Fruit fly (Drosophila melanogaster) whole organism, pupa: ENCODE data around the gene Gr66a.

Experiments
- CG10348 ChIP-seq: fragments of 200-800 bp; sonication (Bioruptor generic); IDR thresholded peaks from 2 replicates; pipeline ENCODE4 v1.3.6; 2022; ENCODE audit warnings: missing biosample characterization, missing genetic modification characterization
- CG12605 ChIP-seq: fragments of 200-800 bp; sonication (Bioruptor generic); IDR thresholded peaks from 2 replicates; pipeline ENCODE4 v1.3.6; 2022; ENCODE audit warnings: missing biosample characterization, missing genetic modification characterization
- CG13204 ChIP-seq: fragments of 200-800 bp; sonication (Bioruptor generic); optimal IDR thresholded peaks from 2 replicates; lab custom pipeline; 2018; ENCODE audit warnings: missing biosample characterization, mild to moderate bottlenecking, missing genetic modification characterization, moderate library complexity
- CG14655 ChIP-seq: fragments of 200-800 bp; sonication (Bioruptor generic); optimal IDR thresholded peaks from 3 replicates; lab custom pipeline; 2017; ENCODE audit warnings: mild to moderate bottlenecking, missing biosample characterization, missing genetic modification reagents, missing genetic modification characterization
- CG15710 ChIP-seq: fragments of 200-800 bp; sonication (Bioruptor generic); optimal IDR thresholded peaks from 2 replicates; lab custom pipeline; 2018; ENCODE audit warnings: missing biosample characterization, mild to moderate bottlenecking, missing genetic modification characterization, moderate library complexity
- CG17806 ChIP-seq: fragments of 200-800 bp; sonication (Bioruptor generic); optimal IDR thresholded peaks from 2 replicates; lab custom pipeline; 2018; ENCODE audit warnings: missing biosample characterization, mild to moderate bottlenecking, missing genetic modification characterization, moderate library complexity
- CG32121 ChIP-seq: fragments of 200-800 bp; sonication (Bioruptor generic); IDR thresholded peaks from 2 replicates; pipeline ENCODE4 v1.3.6; 2022; ENCODE audit warnings: missing biosample characterization, missing genetic modification characterization
- CG34367 ChIP-seq: fragments of 200-800 bp; sonication (Bioruptor generic); optimal IDR thresholded peaks from 2 replicates; lab custom pipeline; 2018; ENCODE audit warnings: missing biosample characterization, mild to moderate bottlenecking, missing genetic modification characterization
- CG4496 ChIP-seq: fragments of 200-800 bp; sonication (Bioruptor generic); IDR thresholded peaks from 3 replicates; pipeline ENCODE4 v1.3.6; 2022; ENCODE audit warnings: missing biosample characterization, missing genetic modification characterization
- CG8159 ChIP-seq: fragments of 200-800 bp; sonication (Bioruptor generic); optimal IDR thresholded peaks from 3 replicates; lab custom pipeline; 2018; ENCODE audit warnings: missing biosample characterization, mild to moderate bottlenecking, missing genetic modification characterization, moderate library complexity
- CG8301 ChIP-seq: fragments of 200-800 bp; sonication (Bioruptor generic); optimal IDR thresholded peaks from 2 replicates; lab custom pipeline; 2018; ENCODE audit warnings: missing biosample characterization, mild to moderate bottlenecking, missing genetic modification characterization
- CG9948 ChIP-seq: fragments of 200-800 bp; sonication (Bioruptor generic); optimal IDR thresholded peaks from 2 replicates; lab custom pipeline; 2018; ENCODE audit warnings: missing biosample characterization, mild to moderate bottlenecking, missing genetic modification characterization, moderate library complexity
- D1 ChIP-seq: fragments of 200-800 bp; sonication (Bioruptor generic); optimal IDR thresholded peaks from 2 replicates; lab custom pipeline; 2018; ENCODE audit warnings: missing biosample characterization, mild to moderate bottlenecking, missing genetic modification characterization, moderate library complexity
- EcR ChIP-seq: fragments of 200-800 bp; sonication (Bioruptor generic); optimal IDR thresholded peaks from 3 replicates; lab custom pipeline; 2019; ENCODE audit warnings: missing biosample characterization, missing genetic modification characterization, mild to moderate bottlenecking, moderate library complexity, missing genetic modification reagents
- Ets98B ChIP-seq: fragments of 200-800 bp; sonication (Bioruptor generic); IDR thresholded peaks from 2 replicates; pipeline ENCODE4 v1.3.6; 2022; ENCODE audit warnings: missing biosample characterization, missing genetic modification characterization
- Pif1A ChIP-seq: fragments of 200-800 bp; sonication (Bioruptor generic); optimal IDR thresholded peaks from 3 replicates; lab custom pipeline; 2016; ENCODE audit warnings: missing biosample characterization, missing genetic modification characterization
- Pif1B ChIP-seq: fragments of 200-800 bp; sonication (Bioruptor generic); optimal IDR thresholded peaks from 3 replicates; lab custom pipeline; 2016; ENCODE audit warnings: missing biosample characterization, missing genetic modification characterization
- Snoo ChIP-seq: fragments of 200-800 bp; sonication (Bioruptor generic); optimal IDR thresholded peaks from 3 replicates; lab custom pipeline; 2017; ENCODE audit warnings: missing biosample characterization, mild to moderate bottlenecking, missing genetic modification characterization, inconsistent platforms
- fd96Ca ChIP-seq: fragments of 200-800 bp; sonication (Bioruptor generic); IDR thresholded peaks from 3 replicates; pipeline ENCODE4 v1.3.6; 2022; ENCODE audit warnings: missing biosample characterization, missing genetic modification characterization
- gl ChIP-seq: fragments of 200-800 bp; sonication (Bioruptor generic); optimal IDR thresholded peaks from 2 replicates; lab custom pipeline; 2018; ENCODE audit warnings: missing biosample characterization, mild to moderate bottlenecking, missing genetic modification characterization
- rn ChIP-seq: fragments of 200-800 bp; sonication (Bioruptor generic); IDR thresholded peaks from 2 replicates; pipeline ENCODE4 v1.3.6; 2022; ENCODE audit warnings: missing biosample characterization, missing genetic modification characterization

Gr66a gene

DNA sequence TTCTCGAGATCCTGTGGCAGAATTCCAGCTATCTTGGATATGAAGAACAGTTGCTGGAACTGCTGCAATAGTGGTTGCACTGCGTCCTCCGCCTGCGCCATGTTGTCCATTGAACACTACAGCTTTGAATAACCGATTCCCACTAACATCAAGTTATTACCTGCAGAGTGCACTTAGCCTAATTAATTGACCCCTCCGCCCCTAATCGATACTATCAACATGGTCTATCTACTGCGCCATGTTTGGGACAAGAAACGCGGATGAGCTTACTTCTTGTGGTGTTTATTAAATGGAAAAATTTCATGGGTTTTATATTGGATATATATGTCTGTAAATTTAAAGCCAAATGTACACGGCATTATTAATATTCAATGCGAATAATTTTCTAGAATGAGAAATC lies at the start of gene Gr66a:
TSS of gene Gr66a (minus strand) at position 101 of the 400 bp plus-strand sequence.
- no peak for TF ChIP-seq CG4496 (GFP tag; lab: Robert Waterston, UW)
- TF ChIP-seq CG32121 (GFP tag; lab: Robert Waterston, UW): no peak
- no peak for TF ChIP-seq CG17806 (tag; lab: Kevin White, UChicago)
- TF ChIP-seq Snoo (tag; lab: Kevin White, UChicago): no peak
- no peak for TF ChIP-seq gl
- no peak for TF ChIP-seq fd96Ca (GFP tag; lab: Robert Waterston, UW)
- TF ChIP-seq CG12605 (GFP tag; lab: Robert Waterston, UW): no peak
- no peak for TF ChIP-seq EcR (GFP tag; lab: Kevin White, UChicago)
- no peak for TF ChIP-seq rn
- no peak for TF ChIP-seq Ets98B (GFP tag; lab: Robert Waterston, UW)

DNA sequence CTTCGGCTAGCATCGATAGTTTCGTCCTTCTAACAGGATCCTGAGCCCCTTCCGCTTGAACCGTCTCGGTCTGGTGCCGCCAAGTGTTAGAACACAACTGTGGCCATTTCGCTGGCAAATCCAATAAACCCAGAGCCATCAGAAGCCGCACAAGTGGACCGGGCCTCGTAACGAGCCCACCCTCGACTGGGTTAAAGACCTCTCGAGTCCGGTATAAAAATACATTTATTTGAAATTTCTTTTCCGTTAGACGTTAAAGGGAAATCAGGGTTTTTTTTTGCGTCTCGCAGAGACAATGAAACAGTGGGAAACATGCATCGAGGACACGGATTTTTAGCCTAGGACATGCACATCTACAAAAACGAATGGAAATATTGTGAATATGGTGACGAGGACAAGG lies 49.4 kb upstream of the Gr66a start, which contains the start of gene Culd:
TSS of gene Culd (minus strand) at position 101 of the 400 bp plus-strand sequence.
- TF ChIP-seq CG15710 (tag; lab: Kevin White, UChicago) (no peak), CG8301 (tag; lab: Kevin White, UChicago) (no peak)

- no peak for TF ChIP-seq fd96Ca (GFP tag; lab: Robert Waterston, UW)
- TF ChIP-seq CG17806 (tag; lab: Kevin White, UChicago): no peak
- TF ChIP-seq rn: no peak
These were observed 40.6 kb upstream of the Gr66a start for dm6 chr3L:8347346-8347745.

dm6 chr3L:8346100-8346980 lies 39.6 kb upstream of the Gr66a start, which contains the start of the genes CG7182 and GAPcenA:
CG7182 (minus strand) TSS chr3L:8346382.
GAPcenA (plus strand) TSS chr3L:8346561.
- no peak for TF ChIP-seq gl
- no peak for TF ChIP-seq CG12605 (GFP tag; lab: Robert Waterston, UW)
- TF ChIP-seq CG17806 (tag; lab: Kevin White, UChicago): peak; percentile 63
- TF ChIP-seq CG10348: no peak
- no peak for TF ChIP-seq Pif1B
- peak; percentile 76 for TF ChIP-seq Snoo (tag; lab: Kevin White, UChicago)
- no peak for TF ChIP-seq Pif1A (GFP tag; lab: Kevin White, UChicago)
- TF ChIP-seq CG34367 (tag; lab: Kevin White, UChicago): peak; percentile 56
- 0 out of 2 replicates have a peak, but pooled peaks have one; percentile 11 for TF ChIP-seq rn
- peak; percentile 85 for TF ChIP-seq EcR (GFP tag; lab: Kevin White, UChicago)
- TF ChIP-seq CG8159 (tag; lab: Kevin White, UChicago): peak; percentile 80
- no peak for TF ChIP-seq CG8301 (tag; lab: Kevin White, UChicago)
- no peak for TF ChIP-seq CG13204 (GFP tag; lab: Kevin White, UChicago)
- peak; percentile 52; the same call in 1 of the 3 replicates for TF ChIP-seq CG4496 (GFP tag; lab: Robert Waterston, UW)
- TF ChIP-seq Ets98B (GFP tag; lab: Robert Waterston, UW): peak; percentile 49
- TF ChIP-seq CG32121 (GFP tag; lab: Robert Waterston, UW): no peak
- no peak for TF ChIP-seq CG14655 (GFP tag; lab: Kevin White, UChicago)
- no peak for TF ChIP-seq D1 (tag; lab: Kevin White, UChicago)
- peak; percentile 64 for TF ChIP-seq CG9948
- no peak; the same call in 1 of the 3 replicates for TF ChIP-seq fd96Ca (GFP tag; lab: Robert Waterston, UW)
- TF ChIP-seq CG15710 (tag; lab: Kevin White, UChicago): peak; percentile 80

DNA sequence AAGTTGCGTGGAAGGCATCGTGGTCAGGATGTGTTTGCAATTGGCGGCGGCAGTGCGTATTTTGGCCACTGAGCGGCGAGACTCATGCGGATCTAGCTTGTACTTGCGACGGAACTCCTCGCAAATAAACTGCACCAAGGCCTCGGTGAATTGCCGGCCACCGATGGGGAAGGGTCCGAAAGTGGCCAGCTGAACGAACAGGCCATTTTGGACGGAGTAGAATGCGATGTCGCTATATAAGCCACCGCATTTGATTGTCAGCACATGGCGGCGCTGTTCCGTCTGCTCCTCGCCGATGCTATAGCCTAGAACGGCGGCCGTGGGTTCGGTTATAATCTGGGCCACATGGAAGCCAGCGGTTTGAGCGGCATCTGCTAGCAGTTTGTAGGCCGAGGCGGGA lies 38.4 kb upstream of the Gr66a start:
- TF ChIP-seq CG8159 (tag; lab: Kevin White, UChicago) (no peak), Pif1A (GFP tag; lab: Kevin White, UChicago) (no peak)
- TF ChIP-seq, all 21 proteins: peak for 0

DNA sequence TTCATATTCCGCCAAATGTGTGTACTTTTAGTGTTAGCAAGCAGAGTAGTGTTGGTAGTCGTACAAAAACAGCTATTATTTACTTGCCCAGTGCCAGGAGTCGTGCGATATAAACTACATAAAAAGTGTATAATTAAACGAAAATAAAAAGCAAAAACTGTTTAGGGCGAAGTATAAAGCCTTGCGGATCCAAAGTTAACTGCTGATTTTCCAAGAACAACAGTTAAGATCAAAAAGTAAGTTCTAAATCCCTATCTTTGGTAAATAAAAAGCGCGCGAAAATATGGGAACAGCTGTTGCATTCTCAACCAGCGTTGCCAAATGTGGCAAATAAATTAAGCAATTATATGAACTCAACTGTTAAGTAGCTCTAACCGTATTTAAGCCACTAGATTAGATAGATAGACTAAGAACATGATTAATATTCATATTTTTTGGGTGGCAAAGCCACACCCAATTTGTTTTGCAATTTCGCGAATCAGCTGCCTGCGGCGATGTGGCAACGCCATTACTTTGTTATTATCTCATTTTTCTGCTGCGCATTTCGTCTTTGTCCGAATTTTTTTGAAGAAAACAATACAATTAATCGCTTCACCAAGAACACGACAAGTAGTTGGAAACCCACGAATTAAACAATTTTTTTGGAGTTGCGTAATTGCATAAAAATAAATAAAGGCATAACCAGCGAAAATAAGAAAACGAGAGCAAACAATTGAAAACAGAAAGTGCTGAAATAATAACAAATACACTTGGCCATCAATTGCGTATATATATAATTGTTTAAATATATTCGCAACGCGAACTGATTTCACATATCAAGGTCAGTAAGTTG lies 33.7 kb upstream of the Gr66a start, which contains the start of the genes Prim1 and CG7083:
TSS of gene Prim1 (plus strand) at position 51 of the 832 bp plus-strand sequence.
TSS of gene CG7083 (plus strand) at position 522 of the 832 bp plus-strand sequence.
- TF ChIP-seq CG4496 (GFP tag; lab: Robert Waterston, UW) (peak; percentile 44; the same call in 2 of the 3 replicates), CG17806 (tag; lab: Kevin White, UChicago) (peak; percentile 38), CG15710 (tag; lab: Kevin White, UChicago) (peak; percentile 44), Snoo (tag; lab: Kevin White, UChicago) (peak; percentile 26), rn (no peak), CG8159 (tag; lab: Kevin White, UChicago) (peak; percentile 57), CG34367 (tag; lab: Kevin White, UChicago) (peak; percentile 49), CG8301 (tag; lab: Kevin White, UChicago) (peak; percentile 28), D1 (tag; lab: Kevin White, UChicago) (no peak), Pif1A (GFP tag; lab: Kevin White, UChicago) (peak; percentile 68), fd96Ca (GFP tag; lab: Robert Waterston, UW) (no peak), CG12605 (GFP tag; lab: Robert Waterston, UW) (no peak)
